Worm (Caenorhabditis elegans) whole organism, L1 larva: Measurements from ENCODE around the gene fbxa-208.
"Not testable (repeated sequence)": the region's sequence is repeated elsewhere in the genome, so short reads cannot be mapped to it uniquely, and the experiment has no call there.

ENCODE experiments used
- C04F5.9 ChIP-seq: sonication (generic microtip); optimal IDR thresholded peaks from 2 replicates; lab custom pipeline; 2016; ENCODE audit warnings: missing genetic modification characterization, missing compliant biosample characterization
- Y116A8C.19 ChIP-seq: sonication (generic microtip); optimal IDR thresholded peaks from 2 replicates; lab custom pipeline; 2016; ENCODE audit warnings: missing compliant biosample characterization, missing genetic modification characterization, borderline replicate concordance
- ama-1 ChIP-seq: fragments of 150-350 bp; optimal IDR thresholded peaks from 2 replicates; lab custom pipeline; 2014
- ceh-8 ChIP-seq: fragments of 200-800 bp; sonication (Bioruptor generic); optimal IDR thresholded peaks from 2 replicates; lab custom pipeline; 2018; ENCODE audit warnings: mild to moderate bottlenecking, missing genetic modification characterization, moderate library complexity, missing compliant biosample characterization
- dpl-1 ChIP-seq, 3 experiments: fragments of 150-350 bp in 2 of 3; sonication (generic microtip) in 1 of 3; optimal IDR thresholded peaks; 2 replicates each; lab custom pipeline; 2014 to 2017; ENCODE audit warnings: missing biosample characterization in 3 of 3, missing genetic modification characterization in 3 of 3, missing genetic modification reagents in 3 of 3
- efl-1 ChIP-seq, 4 experiments: fragments of 150-350 bp; optimal IDR thresholded peaks in 3 of 4; peaks in 1 of 4; 1 replicate in 1 of 4; 2 replicates in 3 of 4; lab custom pipeline; 2014; ENCODE audit warnings: missing biosample characterization in 2 of 4, missing genetic modification characterization in 2 of 4, missing genetic modification reagents in 2 of 4
- elt-2 ChIP-seq: sonication (generic microtip); optimal IDR thresholded peaks from 2 replicates; lab custom pipeline; 2016; ENCODE audit warnings: missing genetic modification characterization, mild to moderate bottlenecking, inconsistent platforms, missing compliant biosample characterization, missing genetic modification reagents
- elt-3 ChIP-seq, 6 experiments: fragments of 150-350 bp in 1 of 6; sonication (generic microtip); optimal IDR thresholded peaks; 2 replicates each; lab custom pipeline; 2017 to 2018; ENCODE audit warnings: missing biosample characterization in 6 of 6, missing genetic modification characterization in 6 of 6, inconsistent platforms in 1 of 6
- fkh-8 ChIP-seq: sonication (generic microtip); optimal IDR thresholded peaks from 2 replicates; lab custom pipeline; 2016; ENCODE audit warnings: mild to moderate bottlenecking, missing genetic modification characterization, missing compliant biosample characterization
- grh-1 ChIP-seq: fragments of 200-800 bp; sonication (Bioruptor generic); IDR thresholded peaks from 2 replicates; pipeline ENCODE4 v1.3.6; 2022; ENCODE audit warnings: missing genetic modification reagents, missing genetic modification characterization, missing compliant biosample characterization
- hlh-17 ChIP-seq: fragments of 200-800 bp; sonication (Bioruptor generic); optimal IDR thresholded peaks from 2 replicates; lab custom pipeline; 2018; ENCODE audit warnings: missing genetic modification characterization, mild to moderate bottlenecking, missing compliant biosample characterization, moderate library complexity, borderline replicate concordance
- hpl-2 ChIP-seq: fragments of 150-350 bp; optimal IDR thresholded peaks from 2 replicates; lab custom pipeline; 2014; ENCODE audit warnings: missing biosample characterization, missing genetic modification reagents, missing genetic modification characterization
- lin-14 ChIP-seq: fragments of 200-800 bp; sonication (Bioruptor generic); optimal IDR thresholded peaks from 2 replicates; lab custom pipeline; 2018; ENCODE audit warnings: mild to moderate bottlenecking, missing genetic modification characterization, moderate library complexity, missing compliant biosample characterization
- lin-15B ChIP-seq: fragments of 150-350 bp; sonication (generic microtip); optimal IDR thresholded peaks from 3 replicates; lab custom pipeline; 2014; ENCODE audit warnings: missing biosample characterization, missing genetic modification characterization
- lin-35 ChIP-seq, 2 experiments: fragments of 150-350 bp; optimal IDR thresholded peaks; 2 replicates each; lab custom pipeline; 2014; ENCODE audit warnings: missing biosample characterization in 2 of 2, missing genetic modification characterization in 2 of 2, missing genetic modification reagents in 2 of 2
- mep-1 ChIP-seq: fragments of 150-350 bp; optimal IDR thresholded peaks from 2 replicates; lab custom pipeline; 2014; ENCODE audit warnings: missing biosample characterization, missing genetic modification characterization
- nhr-11 ChIP-seq: fragments of 150-350 bp; optimal IDR thresholded peaks from 2 replicates; lab custom pipeline; 2014; ENCODE audit warnings: missing biosample characterization, missing genetic modification characterization
- nhr-12 ChIP-seq: sonication (generic microtip); optimal IDR thresholded peaks from 2 replicates; lab custom pipeline; 2017; ENCODE audit warnings: missing biosample characterization, missing genetic modification characterization
- nhr-237 ChIP-seq: fragments of 150-350 bp; optimal IDR thresholded peaks from 2 replicates; lab custom pipeline; 2014; ENCODE audit warnings: missing biosample characterization, missing genetic modification characterization
- nhr-47 ChIP-seq: sonication (generic microtip); optimal IDR thresholded peaks from 2 replicates; lab custom pipeline; 2016; ENCODE audit warnings: mild to moderate bottlenecking, missing genetic modification characterization, moderate library complexity, missing compliant biosample characterization
- nhr-85 ChIP-seq: sonication (generic microtip); peaks from one replicate; lab custom pipeline; 2016; ENCODE audit warnings: missing genetic modification characterization, inconsistent platforms, missing compliant biosample characterization
- snpc-4 ChIP-seq: fragments of 150-350 bp; optimal IDR thresholded peaks from 2 replicates; lab custom pipeline; 2014; ENCODE audit warnings: missing biosample characterization, missing genetic modification characterization
- snu-23 ChIP-seq: sonication (generic microtip); optimal IDR thresholded peaks from 2 replicates; lab custom pipeline; 2016; ENCODE audit warnings: missing genetic modification characterization, missing compliant biosample characterization
- swsn-7 ChIP-seq: sonication (generic microtip); optimal IDR thresholded peaks from 2 replicates; lab custom pipeline; 2016; ENCODE audit warnings: missing genetic modification characterization, missing compliant biosample characterization
- unc-130 ChIP-seq: fragments of 150-350 bp; optimal IDR thresholded peaks from 2 replicates; lab custom pipeline; 2017; ENCODE audit warnings: missing biosample characterization, missing genetic modification characterization, inconsistent platforms
- unc-62 ChIP-seq: fragments of 150-350 bp; optimal IDR thresholded peaks from 2 replicates; lab custom pipeline; 2014; ENCODE audit warnings: missing biosample characterization, missing genetic modification reagents, missing genetic modification characterization
- zag-1 ChIP-seq: fragments of 150-350 bp; optimal IDR thresholded peaks from 2 replicates; lab custom pipeline; 2014; ENCODE audit warnings: missing biosample characterization, missing genetic modification characterization
- ztf-11 ChIP-seq, 2 experiments: sonication (generic microtip); optimal IDR thresholded peaks; 2 replicates each; lab custom pipeline; 2016 to 2017; ENCODE audit warnings: missing genetic modification characterization in 2 of 2, missing biosample characterization in 1 of 2, missing compliant biosample characterization in 1 of 2

The fbxa-208 gene

ce11 chrIII:1249111-1249583, 7.5 kb upstream of the fbxa-208 start, which contains the start of the genes fbxa-76 and fbxa-77 (continued):
- TF ChIP-seq lin-14 (GFP tag; lab: Kevin White, UChicago) (peak; percentile 33), ztf-11 (tag; optimal IDR thresholded peaks at IDR 0.05; lab: Kevin White, UChicago) (no peak), hlh-17 (no peak), mep-1 (tag; lab: Kevin White, UChicago) (peak; percentile 13), grh-1 (GFP tag; lab: Robert Waterston, UW) (no peak), hpl-2 (GFP tag; lab: Kevin White, UChicago) (no peak), dpl-1 (GFP tag; optimal IDR thresholded peaks at IDR 0.05; lab: Kevin White, UChicago) (peak; percentile 24 to 45 (median 37)), unc-130 (tag; lab: Kevin White, UChicago) (no peak), zag-1 (no peak), nhr-11 (no peak), lin-15B (tag; lab: Kevin White, UChicago) (no peak), ceh-8 (GFP tag; lab: Kevin White, UChicago) (no peak), nhr-85 (tag; lab: Kevin White, UChicago) (no peak), snpc-4 (tag; lab: Kevin White, UChicago) (no peak), nhr-12 (tag; lab: Kevin White, UChicago) (no peak)

- not testable (repeated sequence) for TF ChIP-seq mep-1 (tag; lab: Kevin White, UChicago); ama-1 (lab: Kevin White, UChicago); nhr-12 (tag; lab: Kevin White, UChicago)
Measured at ce11 chrIII:1258358-1258757, 1.7 kb downstream of the fbxa-208 start, which contains the start of gene fbxa-78. fbxa-78 (minus strand) TSS chrIII:1258458.

- TF ChIP-seq C04F5.9 (tag; lab: Kevin White, UChicago); unc-62 (GFP tag; lab: Kevin White, UChicago); lin-15B (tag; lab: Kevin White, UChicago): not testable (repeated sequence)
Measured at ce11 chrIII:1263692-1264091, 7.1 kb downstream of the fbxa-208 start, which contains the start of gene srz-9. srz-9 (plus strand) TSS chrIII:1263992.

- not testable (repeated sequence) for TF ChIP-seq fkh-8 (tag; lab: Kevin White, UChicago); lin-35 (GFP tag; optimal IDR thresholded peaks at IDR 0.05; lab: Kevin White, UChicago); swsn-7 (tag; lab: Kevin White, UChicago)
- TF ChIP-seq, all 84 proteins: peak for 0; not testable (repeated sequence) for 84
Measured at ce11 chrIII:1266799-1267198, 10.2 kb downstream of the fbxa-208 start, which contains the start of gene fbxa-151. fbxa-151 (minus strand) TSS chrIII:1266899.

- TF ChIP-seq nhr-47 (tag; lab: Kevin White, UChicago): no peak
- peak; percentile 16 for TF ChIP-seq elt-2
- TF ChIP-seq elt-3 (tag; optimal IDR thresholded peaks at IDR 0.05; lab: Kevin White, UChicago): no peak
- no peak for TF ChIP-seq snu-23
- no peak for TF ChIP-seq nhr-237 (tag; lab: Kevin White, UChicago)
Measured at ce11 chrIII:1269156-1269555, 12.5 kb downstream of the fbxa-208 start, which contains the start of gene fbxa-32. fbxa-32 (minus strand) TSS chrIII:1269256.

- TF ChIP-seq lin-35 (GFP tag; optimal IDR thresholded peaks at IDR 0.05; lab: Kevin White, UChicago) (peak in 1 of 2 experiments; percentile 27), elt-2 (peak; percentile 24), efl-1 (optimal IDR thresholded peaks at IDR 0.05; lab: Kevin White, UChicago) (no peak), efl-1 (GFP tag; optimal IDR thresholded peaks at IDR 0.05 in 1 of 2; lab: Kevin White, UChicago) (peak in 1 of 2 experiments; percentile 26), Y116A8C.19 (no peak)
Measured at ce11 chrIII:1271378-1271926, 14.8 kb downstream of the fbxa-208 start, which contains the start of gene fbxa-31. fbxa-31 (minus strand) TSS chrIII:1271428.
